Worm (Caenorhabditis elegans): Measurements from ENCODE around the gene lam-2.
A peak's percentile ranks its signal among the peaks of the same experiment; 100 is the strongest.

Gene lam-2

ce11 chrX:7099049-7099448 lies 52.0 kb downstream of the lam-2 start:
- TF ChIP-seq aha-1 (tag) (peak; percentile 66), mxl-2 (GFP tag; conservative IDR thresholded peaks at IDR 0.05) (no peak), Y48G9A.11 (GFP tag; IDR thresholded peaks at IDR 0.05) (no peak), dve-1 (tag; optimal IDR thresholded peaks at IDR 0.05; ENCODE audit: insufficient read depth) (no peak), unc-62 (GFP tag; optimal IDR thresholded peaks at IDR 0.05 in 1 of 2) (peak in 1 of 2 experiments; percentile 55), unc-62 (tag; optimal IDR thresholded peaks at IDR 0.05) (no peak)

ce11 chrX:7096349-7096748 lies 54.7 kb downstream of the lam-2 start, which contains the start of gene C36B7.5:
TSS of gene C36B7.5 (minus strand) at chrX:7096449.
- TF ChIP-seq aha-1 (tag) (peak; percentile 64), zip-2 (tag; optimal IDR thresholded peaks at IDR 0.05) (no peak)

Data from whole organism, L4 larva.